Fruit fly (Drosophila melanogaster) whole organism, embryonic: Measurements from ENCODE around the gene CG43117.

Experiments used
- Blimp-1 ChIP-seq: fragments of 200-800 bp; sonication (Bioruptor generic); optimal IDR thresholded peaks from 3 replicates; lab custom pipeline; 2018; ENCODE audit warnings: missing biosample characterization, missing genetic modification characterization, mild to moderate bottlenecking, moderate library complexity, missing genetic modification reagents
- C15 ChIP-seq: fragments of 200-800 bp; sonication (Bioruptor generic); IDR thresholded peaks from 3 replicates; pipeline ENCODE4 v1.3.6; 2022; ENCODE audit warnings: missing biosample characterization, missing genetic modification characterization
- CG11456 ChIP-seq: fragments of 200-800 bp; sonication (Bioruptor generic); IDR thresholded peaks from 3 replicates; pipeline ENCODE4 v1.3.6; 2022; ENCODE audit warnings: missing biosample characterization, missing genetic modification characterization
- CG12219 ChIP-seq: fragments of 200-800 bp; sonication (Bioruptor generic); optimal IDR thresholded peaks from 3 replicates; lab custom pipeline; 2018; ENCODE audit warnings: missing biosample characterization, mild to moderate bottlenecking, missing genetic modification characterization
- CG14014 ChIP-seq: fragments of 200-800 bp; sonication (Bioruptor generic); IDR thresholded peaks from 2 replicates; pipeline ENCODE4 v1.3.6; 2022; ENCODE audit warnings: missing biosample characterization, missing genetic modification characterization
- CG14860 ChIP-seq: fragments of 200-800 bp; sonication (Bioruptor generic); IDR thresholded peaks from 3 replicates; pipeline ENCODE4 v1.3.6; 2022; ENCODE audit warnings: missing biosample characterization, missing genetic modification characterization; ENCODE audit not compliant: partially characterized antibody
- CG1529 ChIP-seq: fragments of 200-800 bp; sonication (Bioruptor generic); optimal IDR thresholded peaks from 3 replicates; lab custom pipeline; 2018; ENCODE audit warnings: missing biosample characterization, missing genetic modification characterization
- CG17186 ChIP-seq: fragments of 200-800 bp; sonication (Bioruptor generic); optimal IDR thresholded peaks from 3 replicates; lab custom pipeline; 2017; ENCODE audit warnings: missing biosample characterization, missing genetic modification reagents, missing genetic modification characterization
- CG18476 ChIP-seq: fragments of 200-800 bp; sonication (Bioruptor generic); optimal IDR thresholded peaks from 2 replicates; lab custom pipeline; 2016; ENCODE audit warnings: missing biosample characterization, mild to moderate bottlenecking, missing genetic modification characterization
- CG30403 ChIP-seq: fragments of 200-800 bp; sonication (Bioruptor generic); optimal IDR thresholded peaks from 3 replicates; lab custom pipeline; 2016; ENCODE audit warnings: missing biosample characterization, missing genetic modification characterization
- CG6254 ChIP-seq: fragments of 200-800 bp; sonication (Bioruptor generic); optimal IDR thresholded peaks from 3 replicates; lab custom pipeline; 2017; ENCODE audit warnings: mild to moderate bottlenecking, missing biosample characterization, missing genetic modification reagents, missing genetic modification characterization
- CG9437 ChIP-seq: fragments of 200-800 bp; sonication (Bioruptor generic); optimal IDR thresholded peaks from 2 replicates; lab custom pipeline; 2018; ENCODE audit warnings: missing biosample characterization, mild to moderate bottlenecking, missing genetic modification characterization
- CTCF ChIP-seq: fragments of 200-800 bp; sonication (Bioruptor generic); optimal IDR thresholded peaks from 2 replicates; lab custom pipeline; 2017; ENCODE audit warnings: missing biosample characterization, mild to moderate bottlenecking, missing genetic modification characterization, moderate library complexity
- D ChIP-seq, 2 experiments: fragments of 200-800 bp in 1 of 2; fragments of >200 bp in 1 of 2; sonication (Bioruptor generic) in 1 of 2; optimal IDR thresholded peaks; 2 replicates in 1 of 2; 3 replicates in 1 of 2; lab custom pipeline; 2017; ENCODE audit warnings: mild to moderate bottlenecking in 1 of 2, missing biosample characterization in 1 of 2, missing genetic modification characterization in 1 of 2, missing genetic modification reagents in 1 of 2
- E2f1 ChIP-seq: fragments of 200-800 bp; sonication (Bioruptor generic); IDR thresholded peaks from 2 replicates; pipeline ENCODE4 v1.3.6; 2022; ENCODE audit warnings: missing biosample characterization, missing genetic modification characterization
- Fer1 ChIP-seq: fragments of 200-800 bp; sonication (Bioruptor generic); optimal IDR thresholded peaks from 2 replicates; lab custom pipeline; 2017; ENCODE audit warnings: missing biosample characterization, mild to moderate bottlenecking, missing genetic modification characterization
- HLH4C ChIP-seq: fragments of 200-800 bp; sonication (Bioruptor generic); IDR thresholded peaks from 3 replicates; pipeline ENCODE4 v1.3.6; 2022; ENCODE audit warnings: missing biosample characterization, missing genetic modification characterization; ENCODE audit not compliant: partially characterized antibody
- Hmr ChIP-seq: fragments of 200-800 bp; sonication (Bioruptor generic); optimal IDR thresholded peaks from 3 replicates; lab custom pipeline; 2017; ENCODE audit warnings: mild to moderate bottlenecking, missing biosample characterization, missing genetic modification reagents, missing genetic modification characterization
- Hr78 ChIP-seq, 2 experiments: fragments of 200-800 bp in 1 of 2; fragments of >200 bp in 1 of 2; sonication (Bioruptor generic) in 1 of 2; optimal IDR thresholded peaks; 2 replicates each; lab custom pipeline; 2017 to 2019; ENCODE audit warnings: missing biosample characterization in 2 of 2, missing genetic modification characterization in 2 of 2, mild to moderate bottlenecking in 1 of 2, moderate library complexity in 1 of 2
- Hsf ChIP-seq: fragments of 200-800 bp; sonication (Bioruptor generic); optimal IDR thresholded peaks from 3 replicates; lab custom pipeline; 2016; ENCODE audit warnings: missing biosample characterization, missing genetic modification characterization
- Side ChIP-seq: fragments of 200-800 bp; sonication (Bioruptor generic); optimal IDR thresholded peaks from 2 replicates; lab custom pipeline; 2016; ENCODE audit warnings: missing biosample characterization, missing genetic modification characterization
- Sox100B ChIP-seq: fragments of 200-800 bp; sonication (Bioruptor generic); optimal IDR thresholded peaks from 3 replicates; lab custom pipeline; 2018; ENCODE audit warnings: missing biosample characterization, mild to moderate bottlenecking, missing genetic modification characterization
- Sox102F ChIP-seq: fragments of 200-800 bp; sonication (Bioruptor generic); optimal IDR thresholded peaks from 2 replicates; lab custom pipeline; 2018; ENCODE audit warnings: missing biosample characterization, mild to moderate bottlenecking, missing genetic modification characterization, moderate library complexity
- Ssrp ChIP-seq: fragments of 200-800 bp; sonication (Bioruptor generic); optimal IDR thresholded peaks from 2 replicates; lab custom pipeline; 2018; ENCODE audit warnings: missing biosample characterization, mild to moderate bottlenecking, missing genetic modification characterization, moderate library complexity
- Vsx1 ChIP-seq: fragments of 200-800 bp; sonication (Bioruptor generic); optimal IDR thresholded peaks from 2 replicates; lab custom pipeline; 2017; ENCODE audit warnings: missing biosample characterization, mild to moderate bottlenecking, missing genetic modification characterization, missing genetic modification reagents
- ci ChIP-seq: fragments of 200-800 bp; sonication (Bioruptor generic); IDR thresholded peaks from 3 replicates; pipeline ENCODE4 v1.3.6; 2022; ENCODE audit warnings: missing biosample characterization, missing genetic modification characterization
- dpn ChIP-seq, 2 experiments: fragments of 200-800 bp; sonication (Bioruptor generic); optimal IDR thresholded peaks; 3 replicates each; lab custom pipeline; 2016; ENCODE audit warnings: missing biosample characterization in 2 of 2, missing genetic modification characterization in 2 of 2
- ems ChIP-seq: fragments of 200-800 bp; sonication (Bioruptor generic); optimal IDR thresholded peaks from 3 replicates; lab custom pipeline; 2016; ENCODE audit warnings: missing biosample characterization, missing genetic modification characterization
- gem ChIP-seq: fragments of 200-800 bp; sonication (Bioruptor generic); optimal IDR thresholded peaks from 2 replicates; lab custom pipeline; 2019; ENCODE audit warnings: missing biosample characterization, mild to moderate bottlenecking, missing genetic modification characterization, moderate library complexity
- gt ChIP-seq: fragments of 200-800 bp; sonication (Bioruptor generic); IDR thresholded peaks from 2 replicates; pipeline ENCODE4 v1.3.6; 2022; ENCODE audit warnings: missing biosample characterization, missing genetic modification characterization
- lov ChIP-seq, 2 experiments: fragments of 200-800 bp in 1 of 2; fragments of >200 bp in 1 of 2; sonication (Bioruptor generic) in 1 of 2; IDR thresholded peaks in 1 of 2; optimal IDR thresholded peaks in 1 of 2; 2 replicates in 1 of 2; 3 replicates in 1 of 2; pipeline versions ENCODE4 v1.3.6 to Lab custom; 2017 to 2022; ENCODE audit warnings: missing biosample characterization in 1 of 2, missing genetic modification characterization in 1 of 2
- pb ChIP-seq: fragments of 200-800 bp; sonication (Bioruptor generic); optimal IDR thresholded peaks from 3 replicates; lab custom pipeline; 2016; ENCODE audit warnings: missing biosample characterization, missing genetic modification characterization
- pita ChIP-seq: fragments of 200-800 bp; sonication (Bioruptor generic); optimal IDR thresholded peaks from 2 replicates; lab custom pipeline; 2017; ENCODE audit warnings: missing biosample characterization, mild to moderate bottlenecking, missing genetic modification characterization
- psq ChIP-seq: fragments of 200-800 bp; sonication (Bioruptor generic); optimal IDR thresholded peaks from 2 replicates; lab custom pipeline; 2017; ENCODE audit warnings: missing biosample characterization, missing genetic modification characterization
- repo ChIP-seq: fragments of 200-800 bp; sonication (Bioruptor generic); optimal IDR thresholded peaks from 2 replicates; lab custom pipeline; 2016; ENCODE audit warnings: missing biosample characterization, missing genetic modification characterization
- row ChIP-seq: fragments of 200-800 bp; sonication (Bioruptor generic); IDR thresholded peaks from 3 replicates; pipeline ENCODE4 v1.3.6; 2022; ENCODE audit warnings: missing biosample characterization, missing genetic modification characterization
- sc ChIP-seq, 3 experiments: fragments of >200 bp in 2 of 3; fragments of 200-800 bp in 1 of 3; sonication (Bioruptor generic) in 1 of 3; optimal IDR thresholded peaks; 2 replicates in 2 of 3; 3 replicates in 1 of 3; lab custom pipeline; 2017; ENCODE audit warnings: mild to moderate bottlenecking in 1 of 3, missing biosample characterization in 1 of 3, missing genetic modification characterization in 1 of 3, missing genetic modification reagents in 1 of 3
- schlank ChIP-seq: fragments of 200-800 bp; sonication (Bioruptor generic); optimal IDR thresholded peaks from 2 replicates; lab custom pipeline; 2018; ENCODE audit warnings: missing biosample characterization, mild to moderate bottlenecking, missing genetic modification characterization
- sqz ChIP-seq: fragments of 200-800 bp; sonication (Bioruptor generic); optimal IDR thresholded peaks from 3 replicates; lab custom pipeline; 2018; ENCODE audit warnings: missing biosample characterization, mild to moderate bottlenecking, missing genetic modification characterization
- stc ChIP-seq: fragments of 200-800 bp; sonication (Bioruptor generic); IDR thresholded peaks from 2 replicates; pipeline ENCODE4 v1.3.6; 2022; ENCODE audit warnings: missing biosample characterization, missing genetic modification characterization
- sug ChIP-seq: fragments of 200-800 bp; optimal IDR thresholded peaks from 2 replicates; lab custom pipeline; 2019; ENCODE audit warnings: missing biosample characterization, mild to moderate bottlenecking, missing genetic modification characterization, moderate library complexity
- tap ChIP-seq: fragments of 200-800 bp; optimal IDR thresholded peaks from 3 replicates; lab custom pipeline; 2019; ENCODE audit warnings: missing biosample characterization, mild to moderate bottlenecking, missing genetic modification characterization, moderate library complexity
- tll ChIP-seq, 2 experiments: fragments of 200-800 bp in 1 of 2; fragments of >200 bp in 1 of 2; sonication (Bioruptor generic) in 1 of 2; optimal IDR thresholded peaks; 2 replicates each; lab custom pipeline; 2017 to 2019; ENCODE audit warnings: missing biosample characterization in 2 of 2, missing genetic modification characterization in 2 of 2, mild to moderate bottlenecking in 1 of 2, moderate library complexity in 1 of 2
- vnd ChIP-seq: fragments of 200-800 bp; sonication (Bioruptor generic); IDR thresholded peaks from 3 replicates; pipeline ENCODE4 v1.3.6; 2022; ENCODE audit warnings: missing biosample characterization, missing genetic modification characterization; ENCODE audit not compliant: partially characterized antibody
- vvl ChIP-seq: fragments of 200-800 bp; sonication (Bioruptor generic); IDR thresholded peaks from 2 replicates; pipeline ENCODE4 v1.3.6; 2022; ENCODE audit warnings: missing biosample characterization, missing genetic modification characterization
- zen2 ChIP-seq: fragments of 200-800 bp; sonication (Bioruptor generic); IDR thresholded peaks from 3 replicates; pipeline ENCODE4 v1.3.6; 2022; ENCODE audit warnings: missing biosample characterization, missing genetic modification characterization; ENCODE audit not compliant: partially characterized antibody

CG43117 gene

DNA sequence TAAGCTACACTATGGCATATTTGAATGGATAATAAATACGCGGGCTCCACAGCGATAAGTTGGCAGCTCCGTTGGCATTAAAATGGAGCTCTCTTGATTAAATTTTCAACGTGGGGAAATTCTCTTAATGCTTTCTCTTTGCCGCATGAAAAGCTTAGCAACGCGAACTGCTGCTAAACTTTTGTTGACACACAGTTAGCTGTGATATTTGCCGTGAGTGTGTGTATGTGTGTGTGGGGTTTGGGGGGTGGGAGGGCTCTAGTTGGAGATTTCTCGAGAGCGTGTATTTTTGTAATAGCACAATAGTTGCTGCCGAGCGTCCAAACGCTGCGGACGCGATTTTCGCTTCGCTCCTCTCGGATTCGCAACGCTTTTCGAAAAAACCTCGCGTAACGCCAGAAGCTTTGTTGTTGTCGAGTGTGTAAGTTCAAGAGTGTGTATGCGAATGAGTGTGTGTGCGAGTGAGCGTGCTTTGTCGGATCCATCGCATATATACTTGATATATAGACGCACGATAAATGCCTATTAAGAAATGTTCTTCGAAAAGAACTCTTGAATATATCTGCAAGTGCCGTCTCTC is 6.7 kb downstream of the CG43117 start, which contains the start of gene CG5455 (continued):
- no peak for TF ChIP-seq tll (GFP tag; optimal IDR thresholded peaks at IDR 0.05; lab: Kevin White, UChicago)
- no peak for TF ChIP-seq CG17186 (GFP tag; lab: Kevin White, UChicago)
- TF ChIP-seq CG14014 (GFP tag; lab: Robert Waterston, UW), result peak; percentile 66; the same call in 1 of the 2 replicates
- TF ChIP-seq vnd, result no peak
- TF ChIP-seq Blimp-1 (GFP tag; lab: Kevin White, UChicago), result peak; percentile 16
- TF ChIP-seq psq (GFP tag; lab: Kevin White, UChicago), result no peak
- TF ChIP-seq zen2 (GFP tag; lab: Robert Waterston, UW), result peak; percentile 57; the same call in 1 of the 3 replicates
- TF ChIP-seq dpn (GFP tag; optimal IDR thresholded peaks at IDR 0.05; lab: Kevin White, UChicago), result no peak
- TF ChIP-seq sc (optimal IDR thresholded peaks at IDR 0.05; lab: Kevin White, UChicago), result no peak
- no peak for TF ChIP-seq sc (GFP tag; optimal IDR thresholded peaks at IDR 0.05; lab: Kevin White, UChicago)
- TF ChIP-seq Vsx1, result peak; percentile 56
- peak; percentile 35 for TF ChIP-seq CG6254 (GFP tag; lab: Kevin White, UChicago)
- TF ChIP-seq HLH4C (GFP tag; lab: Robert Waterston, UW), result no peak; the same call in 2 of the 3 replicates
- no peak for TF ChIP-seq Ssrp (tag; lab: Kevin White, UChicago)
- TF ChIP-seq sug (tag; lab: Kevin White, UChicago), result peak; percentile 79
- TF ChIP-seq stc, result peak; percentile 53; the same call in 1 of the 2 replicates
- no peak for TF ChIP-seq gt
- peak; percentile 18 for TF ChIP-seq Side (GFP tag; lab: Kevin White, UChicago)
- no peak for TF ChIP-seq CG18476
- peak; percentile 7 for TF ChIP-seq Sox102F
- TF ChIP-seq lov (optimal IDR thresholded peaks at IDR 0.05; lab: Kevin White, UChicago), result no peak
- peak; percentile 50; the same call in 1 of the 3 replicates for TF ChIP-seq lov (GFP tag; IDR thresholded peaks at IDR 0.05; lab: Robert Waterston, UW)
- peak; percentile 7 for TF ChIP-seq tap (tag; lab: Kevin White, UChicago)
- no peak for TF ChIP-seq CTCF (GFP tag; lab: Kevin White, UChicago)
- TF ChIP-seq CG30403, result no peak
- TF ChIP-seq sqz (GFP tag; lab: Kevin White, UChicago), result no peak
- no peak for TF ChIP-seq Sox100B (GFP tag; lab: Kevin White, UChicago)
- peak; percentile 78 for TF ChIP-seq Hmr (GFP tag; lab: Kevin White, UChicago)
- peak; percentile 77 for TF ChIP-seq vvl
- TF ChIP-seq CG14860 (GFP tag; lab: Robert Waterston, UW), result no peak
- peak; percentile 46 for TF ChIP-seq schlank (tag; lab: Kevin White, UChicago)

DNA sequence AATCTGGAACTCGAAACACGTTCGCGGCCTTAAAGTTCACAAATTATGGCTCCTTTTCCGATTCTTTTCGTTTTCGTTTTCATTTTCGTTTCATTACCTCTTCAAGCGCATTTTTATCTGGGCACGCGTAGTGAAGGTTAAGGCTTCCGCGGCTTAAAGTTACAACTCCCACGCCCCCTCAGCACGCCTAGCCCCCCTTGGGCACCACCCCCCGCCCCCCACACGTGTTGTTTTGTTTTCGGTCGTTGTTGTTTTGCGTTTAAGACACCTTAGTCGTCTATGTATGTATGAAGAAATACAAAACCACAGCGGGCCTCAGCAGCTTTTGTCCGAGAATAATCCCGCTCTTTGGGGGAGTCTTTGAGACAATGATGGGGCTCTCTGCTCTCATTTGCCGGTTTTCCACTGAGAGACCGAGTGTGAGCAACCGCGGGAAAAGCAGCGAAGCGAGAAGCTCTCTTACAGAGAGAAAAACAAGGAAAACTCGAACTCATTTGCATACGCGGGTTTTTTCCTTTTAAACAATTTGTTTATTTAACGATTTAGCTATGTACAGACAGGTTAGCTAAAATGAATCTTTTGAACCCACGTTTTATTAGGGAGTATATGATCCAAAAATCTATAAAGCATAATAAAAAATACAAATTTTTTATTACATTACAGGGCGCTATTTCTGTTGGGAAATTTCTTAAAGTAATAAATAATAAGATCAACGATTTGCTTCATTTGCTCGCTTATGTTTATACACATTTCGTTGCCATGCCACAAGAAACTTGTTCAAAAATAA is 7.8 kb downstream of the CG43117 start:
- TF ChIP-seq C15 (GFP tag; lab: Robert Waterston, UW) (no peak), CG12219 (GFP tag; lab: Kevin White, UChicago) (no peak), Fer1 (GFP tag; lab: Kevin White, UChicago) (peak; percentile 45), pita (GFP tag; lab: Kevin White, UChicago) (no peak), CG17186 (GFP tag; lab: Kevin White, UChicago) (no peak), E2f1 (GFP tag; lab: Robert Waterston, UW) (peak; percentile 36), gem (tag; lab: Kevin White, UChicago) (peak; percentile 62), repo (GFP tag; lab: Kevin White, UChicago) (no peak), Hsf (GFP tag; lab: Kevin White, UChicago) (no peak), D (optimal IDR thresholded peaks at IDR 0.05; lab: Kevin White, UChicago) (no peak), D (GFP tag; optimal IDR thresholded peaks at IDR 0.05; lab: Kevin White, UChicago) (no peak), ems (peak; percentile 16), ci (GFP tag; lab: Robert Waterston, UW) (peak; percentile 45; the same call in 1 of the 3 replicates), Sox100B (GFP tag; lab: Kevin White, UChicago) (peak; percentile 40), CG9437 (GFP tag; lab: Kevin White, UChicago) (no peak), pb (GFP tag; lab: Kevin White, UChicago) (no peak), row (GFP tag; lab: Robert Waterston, UW) (peak; percentile 55; the same call in 2 of the 3 replicates), CG11456 (GFP tag; lab: Robert Waterston, UW) (no peak), CG1529 (GFP tag; lab: Kevin White, UChicago) (no peak), Hr78 (GFP tag; optimal IDR thresholded peaks at IDR 0.05; lab: Kevin White, UChicago) (no peak)
